Fruit fly (Drosophila melanogaster) whole organism, embryonic: ENCODE results near the gene CG34398.

Source experiments
- CG15479 ChIP-seq: fragments of 200-800 bp; sonication (Bioruptor generic); optimal IDR thresholded peaks from 3 replicates; lab custom pipeline; 2019; ENCODE audit warnings: missing biosample characterization, mild to moderate bottlenecking, missing genetic modification characterization, moderate library complexity
- CG34422 ChIP-seq: fragments of 200-800 bp; sonication (Bioruptor generic); IDR thresholded peaks from 3 replicates; pipeline ENCODE4 v1.3.6; 2022; ENCODE audit warnings: missing biosample characterization, missing genetic modification characterization
- CG9215 ChIP-seq: fragments of 200-800 bp; sonication (Bioruptor generic); IDR thresholded peaks from 2 replicates; pipeline ENCODE4 v1.3.6; 2022; ENCODE audit warnings: missing biosample characterization, missing genetic modification characterization
- Sry-δ ChIP-seq: fragments of 200-800 bp; sonication (Bioruptor generic); optimal IDR thresholded peaks from 2 replicates; lab custom pipeline; 2016; ENCODE audit warnings: missing biosample characterization, missing genetic modification characterization
- Stat92E ChIP-seq, 3 experiments: fragments of >200 bp in 2 of 3; fragments of 200-800 bp in 1 of 3; sonication (Bioruptor generic) in 1 of 3; optimal IDR thresholded peaks; 2 replicates each; lab custom pipeline; 2017 to 2019; ENCODE audit warnings: missing biosample characterization in 3 of 3, missing genetic modification characterization in 3 of 3, mild to moderate bottlenecking in 1 of 3, moderate library complexity in 1 of 3
- cad ChIP-seq: fragments of >200 bp; optimal IDR thresholded peaks from 2 replicates; lab custom pipeline; 2017; ENCODE audit warnings: missing biosample characterization, missing genetic modification characterization
- exex ChIP-seq: fragments of 200-800 bp; sonication (Bioruptor generic); optimal IDR thresholded peaks from 4 replicates; lab custom pipeline; 2018; ENCODE audit warnings: missing biosample characterization, mild to moderate bottlenecking, missing genetic modification characterization, moderate library complexity
- kay ChIP-seq: fragments of 200-800 bp; sonication (Bioruptor generic); optimal IDR thresholded peaks from 2 replicates; lab custom pipeline; 2016; ENCODE audit warnings: missing biosample characterization, missing genetic modification characterization
- tin ChIP-seq: fragments of 200-800 bp; sonication (Bioruptor generic); optimal IDR thresholded peaks from 3 replicates; lab custom pipeline; 2016; ENCODE audit warnings: missing biosample characterization, missing genetic modification characterization
- ttk ChIP-seq: fragments of 200-800 bp; sonication (Bioruptor generic); IDR thresholded peaks from 2 replicates; pipeline ENCODE4 v2.1.2; 2022; ENCODE audit warnings: missing biosample characterization, missing genetic modification characterization
- z ChIP-seq: fragments of 200-800 bp; sonication (Bioruptor generic); IDR thresholded peaks from 3 replicates; pipeline ENCODE4 v1.3.6; 2022; ENCODE audit warnings: missing biosample characterization, missing genetic modification characterization

DNA sequence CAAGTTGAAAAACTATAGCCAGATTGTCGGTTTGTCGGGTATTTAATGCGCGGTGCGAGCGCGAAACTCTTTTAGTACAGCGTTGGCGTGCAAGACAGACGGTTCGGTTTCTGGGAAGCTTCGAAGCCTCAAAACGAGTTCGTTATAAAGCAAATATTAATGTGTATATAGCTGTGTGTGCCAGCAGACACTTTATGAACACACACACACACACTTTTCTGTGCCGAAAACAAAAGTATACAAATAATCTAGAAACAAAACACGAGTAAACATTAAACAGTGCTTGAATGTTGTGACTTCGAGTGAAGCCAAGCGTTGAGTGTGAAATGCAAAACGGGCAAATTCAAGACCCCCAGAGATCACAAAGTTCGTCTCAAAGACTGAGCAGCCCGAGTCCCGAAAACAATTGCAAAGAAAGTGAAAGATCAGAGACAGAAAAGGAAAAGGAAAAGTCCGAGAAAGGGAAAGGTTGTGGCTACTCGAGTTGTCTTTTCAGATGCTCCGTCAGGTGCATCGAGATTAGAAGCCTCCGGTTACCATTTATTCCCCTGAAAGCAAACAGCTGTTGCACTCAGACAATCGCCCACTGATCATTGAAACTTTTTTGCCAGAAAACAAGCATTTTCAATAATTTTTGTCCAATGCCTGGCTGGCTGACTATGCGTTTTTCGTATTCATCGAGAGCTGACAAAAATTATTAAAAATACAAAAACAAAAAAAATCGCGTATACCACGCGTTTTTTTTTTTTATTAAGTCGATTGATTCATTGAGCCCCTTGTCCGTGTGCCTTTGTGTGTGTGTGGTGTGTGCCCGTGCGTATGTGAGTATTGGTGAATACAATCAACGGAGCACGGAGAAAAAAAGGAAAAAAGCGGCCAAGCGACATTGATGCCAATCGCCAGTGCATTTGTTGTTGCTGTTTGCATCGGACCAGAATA is at the start of gene CG34398:
- no peak for TF ChIP-seq Stat92E (GFP tag; optimal IDR thresholded peaks at IDR 0.05; lab: Kevin White, UChicago)
- TF ChIP-seq CG9215 (GFP tag; lab: Robert Waterston, UW), result no peak
- TF ChIP-seq z (GFP tag; lab: Robert Waterston, UW), result no peak
- no peak for TF ChIP-seq cad (GFP tag; lab: Kevin White, UChicago)
- no peak for TF ChIP-seq tin (GFP tag; lab: Kevin White, UChicago)
- no peak for TF ChIP-seq ttk (GFP tag; lab: Robert Waterston, UW)
- TF ChIP-seq exex, result no peak
- no peak for TF ChIP-seq Sry-δ (GFP tag; lab: Kevin White, UChicago)
- no peak for TF ChIP-seq CG34422
- TF ChIP-seq kay (GFP tag; lab: Kevin White, UChicago), result no peak
- TF ChIP-seq CG15479 (GFP tag; lab: Kevin White, UChicago), result no peak
